Fruit fly (Drosophila melanogaster) whole organism, wandering third instar larva: ENCODE data around the gene CG14543.

Source experiments
- Abd-B ChIP-seq: fragments of >200 bp; optimal IDR thresholded peaks from 2 replicates; lab custom pipeline; 2017; ENCODE audit warnings: missing biosample characterization, missing genetic modification characterization
- Dfd ChIP-seq: fragments of >200 bp; optimal IDR thresholded peaks from 2 replicates; lab custom pipeline; 2017; ENCODE audit warnings: missing biosample characterization, missing genetic modification characterization
- Dif ChIP-seq: fragments of 200-275, 200-300 bp; sonication (Bioruptor generic); optimal IDR thresholded peaks from 2 replicates; lab custom pipeline; 2018; ENCODE audit warnings: missing biosample characterization, missing genetic modification characterization; ENCODE audit not compliant: partially characterized antibody
- Hr78 ChIP-seq: fragments of >200 bp; optimal IDR thresholded peaks from 2 replicates; lab custom pipeline; 2017; ENCODE audit warnings: missing biosample characterization, missing genetic modification characterization
- Mio ChIP-seq: sonication (Bioruptor generic); optimal IDR thresholded peaks from 2 replicates; lab custom pipeline; 2016; ENCODE audit warnings: missing biosample characterization, missing genetic modification characterization
- OdsH ChIP-seq: fragments of 200-800 bp; sonication (Bioruptor generic); optimal IDR thresholded peaks from 2 replicates; lab custom pipeline; 2016; ENCODE audit warnings: missing biosample characterization, mild to moderate bottlenecking, missing genetic modification characterization
- Sp1 ChIP-seq: fragments of 200-800 bp; sonication (Bioruptor generic); optimal IDR thresholded peaks from 3 replicates; lab custom pipeline; 2019; ENCODE audit warnings: missing biosample characterization, mild to moderate bottlenecking, missing genetic modification characterization, moderate library complexity
- br ChIP-seq: fragments of 200-800 bp; sonication (Bioruptor generic); optimal IDR thresholded peaks from 2 replicates; lab custom pipeline; 2016; ENCODE audit warnings: missing biosample characterization, missing genetic modification characterization
- foxo ChIP-seq, 2 experiments: fragments of 200-800 bp; sonication (Bioruptor generic); optimal IDR thresholded peaks; 2 replicates in 1 of 2; 3 replicates in 1 of 2; lab custom pipeline; 2016 to 2017; ENCODE audit warnings: missing biosample characterization in 2 of 2, missing genetic modification characterization in 2 of 2
- fru ChIP-seq: fragments of 200-800 bp; sonication (Bioruptor generic); optimal IDR thresholded peaks from 3 replicates; lab custom pipeline; 2016; ENCODE audit warnings: missing biosample characterization, mild to moderate bottlenecking, missing genetic modification characterization
- h ChIP-seq: fragments of 200-800 bp; sonication (Bioruptor generic); optimal IDR thresholded peaks from 3 replicates; lab custom pipeline; 2016; ENCODE audit warnings: missing biosample characterization, mild to moderate bottlenecking, missing genetic modification characterization
- lola ChIP-seq: fragments of >200 bp; optimal IDR thresholded peaks from 2 replicates; lab custom pipeline; 2017; ENCODE audit warnings: missing biosample characterization, missing genetic modification characterization
- sage ChIP-seq: fragments of 200-800 bp; sonication (Bioruptor generic); optimal IDR thresholded peaks from 2 replicates; lab custom pipeline; 2016; ENCODE audit warnings: missing biosample characterization, mild to moderate bottlenecking, missing genetic modification characterization

DNA sequence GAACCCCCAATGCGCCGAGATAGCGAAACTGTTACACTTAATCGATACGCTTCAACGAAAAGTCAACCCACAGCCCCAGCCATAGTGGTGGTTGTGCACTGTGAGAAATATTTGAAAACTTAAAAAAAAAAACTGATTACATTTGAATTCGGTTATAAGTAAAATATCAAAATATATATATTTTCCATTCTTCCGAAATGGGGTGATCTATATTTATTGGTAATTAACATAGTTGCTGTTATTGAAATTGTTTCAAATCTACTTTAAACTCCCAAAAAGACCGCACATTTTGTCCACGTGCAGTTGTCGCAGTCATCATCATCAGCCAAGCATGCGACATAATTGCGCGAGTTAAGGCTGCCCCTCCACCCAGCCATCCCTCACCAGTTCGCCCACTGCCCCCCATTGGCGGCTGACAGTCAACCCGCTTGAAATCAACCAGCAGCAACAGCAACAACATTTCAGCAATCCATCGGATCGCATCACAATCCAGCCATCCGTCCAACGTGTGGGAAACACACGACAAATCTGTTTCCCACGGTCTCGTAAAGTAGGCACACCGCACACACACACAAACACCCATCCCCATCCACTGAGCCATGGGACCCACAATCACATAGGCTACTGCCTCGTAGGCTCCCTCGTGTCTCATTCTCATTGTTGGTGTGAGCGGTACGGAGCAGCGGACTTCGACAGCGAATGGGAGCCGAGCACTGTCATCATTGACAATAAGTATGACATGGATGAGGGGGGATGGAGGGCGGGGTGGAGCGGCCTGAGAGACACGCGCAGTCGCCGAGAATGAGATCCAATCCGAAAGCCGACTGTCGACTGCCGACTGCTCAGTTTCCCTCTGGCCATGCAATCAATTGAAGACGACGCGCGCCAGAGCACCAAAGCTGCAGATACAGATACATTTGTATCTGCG, 35.9 kb upstream of the CG14543 start:
- peak; percentile 42 for TF ChIP-seq Sp1 (GFP tag; lab: Kevin White, UChicago)
- TF ChIP-seq Hr78 (GFP tag; lab: Kevin White, UChicago) = no peak
- peak; percentile 67 for TF ChIP-seq OdsH (GFP tag; lab: Kevin White, UChicago)
- peak; percentile 75 for TF ChIP-seq Dif (GFP tag; lab: Kevin White, UChicago)
- TF ChIP-seq fru (GFP tag; lab: Kevin White, UChicago) = peak; percentile 48
- TF ChIP-seq br (GFP tag; lab: Kevin White, UChicago) = no peak
- no peak for TF ChIP-seq Dfd (GFP tag; lab: Kevin White, UChicago)
- TF ChIP-seq h (GFP tag; lab: Kevin White, UChicago) = peak; percentile 51
- TF ChIP-seq Abd-B (GFP tag; lab: Kevin White, UChicago) = no peak
- peak in 1 of 2 experiments; percentile 66 for TF ChIP-seq foxo (GFP tag; optimal IDR thresholded peaks at IDR 0.05; lab: Kevin White, UChicago)
- no peak for TF ChIP-seq lola (GFP tag; lab: Kevin White, UChicago)
- no peak for TF ChIP-seq Mio (GFP tag; lab: Kevin White, UChicago)
- TF ChIP-seq sage (GFP tag; lab: Kevin White, UChicago) = peak; percentile 0
